Worm (Caenorhabditis elegans) whole organism, L3 larva: ENCODE measurements around the gene lea-1.

Experiments used
- R02D3.7 ChIP-seq: fragments of 150-350 bp; optimal IDR thresholded peaks from 2 replicates; lab custom pipeline; 2014; ENCODE audit warnings: missing biosample characterization, missing genetic modification characterization
- ZK546.5 ChIP-seq: sonication (generic microtip); optimal IDR thresholded peaks from 2 replicates; lab custom pipeline; 2017; ENCODE audit warnings: missing biosample characterization, missing genetic modification characterization
- aly-2 ChIP-seq: fragments of 150-350 bp; optimal IDR thresholded peaks from 2 replicates; lab custom pipeline; 2014; ENCODE audit warnings: missing biosample characterization, missing genetic modification characterization
- ama-1 ChIP-seq: fragments of 150-350 bp; optimal IDR thresholded peaks from 2 replicates; lab custom pipeline; 2018
- ceh-16 ChIP-seq: sonication (generic microtip); optimal IDR thresholded peaks from 2 replicates; lab custom pipeline; 2017; ENCODE audit warnings: missing biosample characterization, missing genetic modification characterization
- ceh-28 ChIP-seq: fragments of 150-350 bp; optimal IDR thresholded peaks from 2 replicates; lab custom pipeline; 2014; ENCODE audit warnings: missing biosample characterization, missing genetic modification reagents, missing genetic modification characterization
- ceh-82 ChIP-seq: fragments of 150-350 bp; optimal IDR thresholded peaks from 2 replicates; lab custom pipeline; 2014; ENCODE audit warnings: missing biosample characterization, missing genetic modification characterization
- ceh-9 ChIP-seq: sonication (generic microtip); optimal IDR thresholded peaks from 2 replicates; lab custom pipeline; 2018; ENCODE audit warnings: missing biosample characterization, missing genetic modification characterization
- egl-27 ChIP-seq: sonication (generic microtip); optimal IDR thresholded peaks from 4 replicates; lab custom pipeline; 2017; ENCODE audit warnings: missing biosample characterization, missing genetic modification reagents, missing genetic modification characterization
- egl-5 ChIP-seq: fragments of 150-350 bp; optimal IDR thresholded peaks from 2 replicates; lab custom pipeline; 2017; ENCODE audit warnings: missing biosample characterization, missing genetic modification reagents, missing genetic modification characterization, inconsistent platforms
- elt-1 ChIP-seq: fragments of 150-350 bp; optimal IDR thresholded peaks from 2 replicates; lab custom pipeline; 2014; ENCODE audit warnings: missing biosample characterization, missing genetic modification characterization
- elt-2 ChIP-seq: sonication (generic microtip); optimal IDR thresholded peaks from 2 replicates; lab custom pipeline; 2016; ENCODE audit warnings: missing genetic modification reagents, mild to moderate bottlenecking, missing genetic modification characterization, missing compliant biosample characterization
- elt-3 ChIP-seq, 3 experiments: fragments of 150-350 bp in 1 of 3; sonication (generic microtip) in 2 of 3; optimal IDR thresholded peaks; 2 replicates in 2 of 3; 4 replicates in 1 of 3; lab custom pipeline; 2014 to 2017; ENCODE audit warnings: missing biosample characterization in 3 of 3, missing genetic modification characterization in 3 of 3
- eor-1 ChIP-seq, 2 experiments: fragments of 150-350 bp; optimal IDR thresholded peaks; 2 replicates each; lab custom pipeline; 2014 to 2018; ENCODE audit warnings: missing biosample characterization in 2 of 2, missing genetic modification characterization in 2 of 2
- fkh-10 ChIP-seq: sonication (generic microtip); optimal IDR thresholded peaks from 2 replicates; lab custom pipeline; 2017; ENCODE audit warnings: missing biosample characterization, missing genetic modification reagents, missing genetic modification characterization
- fkh-2 ChIP-seq: fragments of 150-350 bp; optimal IDR thresholded peaks from 2 replicates; lab custom pipeline; 2014; ENCODE audit warnings: missing biosample characterization, missing genetic modification reagents, missing genetic modification characterization
- fos-1 ChIP-seq: fragments of 150-350 bp; optimal IDR thresholded peaks from 2 replicates; lab custom pipeline; 2014; ENCODE audit warnings: missing biosample characterization, missing genetic modification characterization
- hmg-11 ChIP-seq: sonication (generic microtip); optimal IDR thresholded peaks from 2 replicates; lab custom pipeline; 2016; ENCODE audit warnings: missing genetic modification characterization, missing compliant biosample characterization
- jun-1 ChIP-seq: fragments of 150-350 bp; optimal IDR thresholded peaks from 2 replicates; lab custom pipeline; 2014; ENCODE audit warnings: missing biosample characterization, missing genetic modification reagents, missing genetic modification characterization
- lin-15B ChIP-seq: fragments of 150-350 bp; optimal IDR thresholded peaks from 2 replicates; lab custom pipeline; 2014; ENCODE audit warnings: missing biosample characterization, missing genetic modification characterization
- mdl-1 ChIP-seq: fragments of 150-350 bp; optimal IDR thresholded peaks from 2 replicates; lab custom pipeline; 2014; ENCODE audit warnings: missing biosample characterization, missing genetic modification characterization
- mml-1 ChIP-seq: fragments of 150-350 bp; sonication (generic microtip); optimal IDR thresholded peaks from 3 replicates; lab custom pipeline; 2014; ENCODE audit warnings: missing biosample characterization, missing genetic modification characterization
- nfya-1 ChIP-seq: sonication (generic microtip); optimal IDR thresholded peaks from 2 replicates; lab custom pipeline; 2017; ENCODE audit warnings: missing genetic modification characterization, mild to moderate bottlenecking, missing compliant biosample characterization, antibody characterized with exemption, moderate library complexity; ENCODE audit not compliant: insufficient read depth
- nhr-11 ChIP-seq: fragments of 150-350 bp; optimal IDR thresholded peaks from 2 replicates; lab custom pipeline; 2014; ENCODE audit warnings: missing biosample characterization, missing genetic modification characterization
- nhr-12 ChIP-seq: fragments of 150-350 bp; optimal IDR thresholded peaks from 2 replicates; lab custom pipeline; 2014; ENCODE audit warnings: missing biosample characterization, missing genetic modification characterization
- nhr-23 ChIP-seq: fragments of 150-350 bp; optimal IDR thresholded peaks from 2 replicates; lab custom pipeline; 2014; ENCODE audit warnings: missing biosample characterization, missing genetic modification reagents, missing genetic modification characterization
- nhr-25 ChIP-seq: sonication (generic microtip); optimal IDR thresholded peaks from 2 replicates; lab custom pipeline; 2017; ENCODE audit warnings: missing biosample characterization, missing genetic modification characterization
- nhr-28 ChIP-seq: fragments of 150-350 bp; optimal IDR thresholded peaks from 2 replicates; lab custom pipeline; 2014; ENCODE audit warnings: missing biosample characterization, missing genetic modification characterization
- nhr-43 ChIP-seq: sonication (generic microtip); optimal IDR thresholded peaks from 2 replicates; lab custom pipeline; 2016; ENCODE audit warnings: mild to moderate bottlenecking, missing genetic modification characterization, missing compliant biosample characterization; ENCODE audit not compliant: poor library complexity, severe bottlenecking
- nhr-67 ChIP-seq: fragments of 150-350 bp; optimal IDR thresholded peaks from 2 replicates; lab custom pipeline; 2014; ENCODE audit warnings: missing biosample characterization, missing genetic modification characterization
- nhr-76 ChIP-seq: fragments of 150-350 bp; sonication (generic microtip); optimal IDR thresholded peaks from 5 replicates; lab custom pipeline; 2014; ENCODE audit warnings: missing biosample characterization, missing genetic modification characterization
- nhr-77 ChIP-seq: fragments of 150-350 bp; optimal IDR thresholded peaks from 2 replicates; lab custom pipeline; 2014; ENCODE audit warnings: missing biosample characterization, missing genetic modification characterization
- pha-4 ChIP-seq: fragments of 150-350 bp; optimal IDR thresholded peaks from 2 replicates; lab custom pipeline; 2014; ENCODE audit warnings: missing biosample characterization, missing genetic modification reagents, missing genetic modification characterization
- pqm-1 ChIP-seq: fragments of 150-350 bp; optimal IDR thresholded peaks from 2 replicates; lab custom pipeline; 2017; ENCODE audit warnings: missing biosample characterization, missing genetic modification characterization, inconsistent platforms
- sea-2 ChIP-seq: fragments of 150-350 bp; sonication (generic microtip); optimal IDR thresholded peaks from 4 replicates; lab custom pipeline; 2014; ENCODE audit warnings: missing biosample characterization, missing genetic modification reagents, missing genetic modification characterization
- skn-1 ChIP-seq: fragments of 150-350 bp; optimal IDR thresholded peaks from 2 replicates; lab custom pipeline; 2014; ENCODE audit warnings: missing biosample characterization, missing genetic modification characterization
- snpc-4 ChIP-seq: fragments of 150-350 bp; optimal IDR thresholded peaks from 2 replicates; lab custom pipeline; 2014; ENCODE audit warnings: missing biosample characterization, missing genetic modification characterization
- tbx-2 ChIP-seq: sonication (generic microtip); optimal IDR thresholded peaks from 2 replicates; lab custom pipeline; 2016; ENCODE audit warnings: mild to moderate bottlenecking, missing genetic modification characterization, missing compliant biosample characterization
- unc-39 ChIP-seq: sonication (generic microtip); optimal IDR thresholded peaks from 4 replicates; lab custom pipeline; 2017; ENCODE audit warnings: missing biosample characterization, missing genetic modification characterization
- unc-62 ChIP-seq: fragments of 150-350 bp; sonication (generic microtip); optimal IDR thresholded peaks from 4 replicates; lab custom pipeline; 2014; ENCODE audit warnings: missing biosample characterization, missing genetic modification reagents, missing genetic modification characterization
- zag-1 ChIP-seq: fragments of 150-350 bp; optimal IDR thresholded peaks from 2 replicates; lab custom pipeline; 2014; ENCODE audit warnings: missing biosample characterization, missing genetic modification characterization
- ztf-11 ChIP-seq: fragments of 150-350 bp; optimal IDR thresholded peaks from 2 replicates; lab custom pipeline; 2014; ENCODE audit warnings: missing biosample characterization, missing genetic modification characterization
- ztf-4 ChIP-seq: fragments of 150-350 bp; optimal IDR thresholded peaks from 2 replicates; lab custom pipeline; 2014; ENCODE audit warnings: missing biosample characterization, missing genetic modification characterization

lea-1 gene

ce11 chrV:10035586-10035985 lies 23.9 kb downstream of the lea-1 start:
- TF ChIP-seq nhr-23 (tag; lab: Kevin White, UChicago) (peak; percentile 2), fos-1 (tag; lab: Kevin White, UChicago) (no peak), ama-1 (no peak), zag-1 (no peak), fkh-2 (tag; lab: Kevin White, UChicago) (no peak), mdl-1 (tag; lab: Kevin White, UChicago) (no peak)

DNA sequence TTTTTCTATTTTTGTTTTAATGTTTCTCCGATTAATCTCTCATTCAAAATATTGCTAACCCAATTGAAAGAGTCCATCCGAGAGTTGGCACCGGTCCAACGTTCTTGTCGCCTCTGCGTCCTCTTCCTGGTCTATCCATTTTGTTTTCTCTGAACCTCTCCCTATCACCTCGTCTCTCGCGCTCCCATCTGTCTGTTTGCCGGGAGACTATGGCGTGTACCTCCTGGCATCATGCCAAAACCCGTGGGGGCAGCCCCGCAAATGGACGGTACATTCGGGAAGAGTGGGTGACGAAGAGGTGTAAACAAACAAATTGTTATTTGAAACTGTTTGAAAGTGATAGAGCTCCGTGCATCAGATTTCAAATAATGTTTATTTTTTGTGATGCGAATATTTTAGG lies 24.6 kb downstream of the lea-1 start, which contains the start of gene T06E8.2:
T06E8.2 (minus strand) TSS at position 139 of the 400 bp plus-strand sequence.
- TF ChIP-seq nfya-1 (tag; lab: Kevin White, UChicago) (peak; percentile 27), lin-15B (tag; lab: Kevin White, UChicago) (peak; percentile 6), nhr-43 (tag; lab: Kevin White, UChicago) (peak; percentile 27), hmg-11 (tag; lab: Kevin White, UChicago) (peak; percentile 24), tbx-2 (tag; lab: Kevin White, UChicago) (no peak), ztf-11 (tag; lab: Kevin White, UChicago) (no peak), snpc-4 (peak; percentile 56), pha-4 (peak; percentile 91)
- TF ChIP-seq, all 47 proteins: peak for 6

ce11 chrV:10037040-10037439 lies 25.3 kb downstream of the lea-1 start, which contains the start of gene F57A8.1:
F57A8.1 (plus strand) TSS chrV:10037340.
- TF ChIP-seq skn-1 (tag; lab: Kevin White, UChicago) (no peak), elt-3 (tag; optimal IDR thresholded peaks at IDR 0.05; lab: Kevin White, UChicago) (no peak), ceh-16 (no peak), zag-1 (no peak), eor-1 (tag; optimal IDR thresholded peaks at IDR 0.05; lab: Kevin White, UChicago) (no peak), nhr-76 (tag; lab: Kevin White, UChicago) (no peak), ceh-28 (tag; lab: Kevin White, UChicago) (no peak), nhr-23 (tag; lab: Kevin White, UChicago) (no peak), nhr-12 (tag; lab: Kevin White, UChicago) (no peak), ceh-82 (tag; lab: Kevin White, UChicago) (no peak), egl-27 (no peak), sea-2 (GFP tag; lab: Kevin White, UChicago) (no peak), ceh-9 (tag; lab: Kevin White, UChicago) (no peak), jun-1 (tag; lab: Kevin White, UChicago) (no peak), unc-39 (no peak), nhr-77 (tag; lab: Kevin White, UChicago) (no peak), nhr-11 (no peak), fos-1 (tag; lab: Kevin White, UChicago) (no peak), pha-4 (no peak), pqm-1 (no peak)
- TF ChIP-seq, all 47 proteins: peak for 0

- TF ChIP-seq nhr-67 (tag; lab: Kevin White, UChicago) (no peak), ztf-11 (tag; lab: Kevin White, UChicago) (no peak), nhr-12 (tag; lab: Kevin White, UChicago) (no peak), nhr-43 (tag; lab: Kevin White, UChicago) (peak; percentile 32), elt-3 (tag; optimal IDR thresholded peaks at IDR 0.05; lab: Kevin White, UChicago) (no peak), pha-4 (peak; percentile 93), sea-2 (GFP tag; lab: Kevin White, UChicago) (no peak), ceh-9 (tag; lab: Kevin White, UChicago) (no peak), ama-1 (no peak), nhr-23 (tag; lab: Kevin White, UChicago) (peak; percentile 67), tbx-2 (tag; lab: Kevin White, UChicago) (peak; percentile 6), ceh-28 (tag; lab: Kevin White, UChicago) (no peak), nhr-25 (peak; percentile 78), fos-1 (tag; lab: Kevin White, UChicago) (no peak), mdl-1 (tag; lab: Kevin White, UChicago) (peak; percentile 2), lin-15B (tag; lab: Kevin White, UChicago) (peak; percentile 36), ZK546.5 (no peak), skn-1 (tag; lab: Kevin White, UChicago) (peak; percentile 58), ceh-16 (no peak), elt-2 (tag; lab: Kevin White, UChicago) (peak; percentile 89), snpc-4 (peak; percentile 59), R02D3.7 (tag; lab: Kevin White, UChicago) (no peak), unc-62 (peak; percentile 23), fkh-10 (GFP tag; lab: Kevin White, UChicago) (no peak), eor-1 (tag; optimal IDR thresholded peaks at IDR 0.05; lab: Kevin White, UChicago) (no peak), ztf-4 (tag; lab: Kevin White, UChicago) (no peak), nhr-11 (no peak), fkh-2 (tag; lab: Kevin White, UChicago) (no peak), hmg-11 (tag; lab: Kevin White, UChicago) (peak; percentile 76), nfya-1 (tag; lab: Kevin White, UChicago) (peak; percentile 87), egl-27 (no peak), pqm-1 (peak; percentile 83), nhr-28 (tag; lab: Kevin White, UChicago) (no peak), nhr-77 (tag; lab: Kevin White, UChicago) (no peak), mml-1 (tag; lab: Kevin White, UChicago) (no peak), aly-2 (no peak), jun-1 (tag; lab: Kevin White, UChicago) (peak; percentile 65), egl-5 (no peak), ceh-82 (tag; lab: Kevin White, UChicago) (no peak), elt-1 (tag; lab: Kevin White, UChicago) (no peak)
These were observed 28.1 kb downstream of the lea-1 start for ce11 chrV:10039837-10040236.
